Fruit fly (Drosophila melanogaster): Measurements from ENCODE around the gene ninaA.

Gene ninaA

dm6 chr2L:889799-890198 lies 12.7 kb downstream of the ninaA start (continued):
- no peak for TF ChIP-seq grau (tag; optimal IDR thresholded peaks at IDR 0.05)
- TF ChIP-seq cwo (GFP tag; optimal IDR thresholded peaks at IDR 0.05) = no peak
- no peak for TF ChIP-seq CG6813 (GFP tag; optimal IDR thresholded peaks at IDR 0.05)
- TF ChIP-seq CG7556 (GFP tag; optimal IDR thresholded peaks at IDR 0.05) = peak; percentile 11
- TF ChIP-seq row (GFP tag; IDR thresholded peaks at IDR 0.05) = peak; percentile 79
- no peak for TF ChIP-seq nom (GFP tag; optimal IDR thresholded peaks at IDR 0.05)
- TF ChIP-seq Aef1 (GFP tag; IDR thresholded peaks at IDR 0.05) = peak; percentile 43; the same call in 1 of the 3 replicates
- no peak for TF ChIP-seq ind (GFP tag; optimal IDR thresholded peaks at IDR 0.05)
- no peak for TF ChIP-seq CG14965 (GFP tag; optimal IDR thresholded peaks at IDR 0.05; ENCODE audit: borderline replicate concordance)
- TF ChIP-seq Hr3 (GFP tag; optimal IDR thresholded peaks at IDR 0.05) = no peak
- TF ChIP-seq CG33213 (GFP tag; optimal IDR thresholded peaks at IDR 0.05) = no peak
- no peak for TF ChIP-seq repo (GFP tag; optimal IDR thresholded peaks at IDR 0.05)
- no peak for TF ChIP-seq C15 (GFP tag; IDR thresholded peaks at IDR 0.05)
- TF ChIP-seq dan (GFP tag; IDR thresholded peaks at IDR 0.05) = no peak
- TF ChIP-seq ftz-f1 (GFP tag; optimal IDR thresholded peaks at IDR 0.05) = no peak
- TF ChIP-seq Dad (GFP tag; optimal IDR thresholded peaks at IDR 0.05) = peak; percentile 9
- no peak for TF ChIP-seq CG1602 (GFP tag; optimal IDR thresholded peaks at IDR 0.05)
- TF ChIP-seq CG15073 (GFP tag; optimal IDR thresholded peaks at IDR 0.05) = no peak
- TF ChIP-seq CG10979 (tag; optimal IDR thresholded peaks at IDR 0.05) = no peak
- TF ChIP-seq CG4820 (GFP tag; optimal IDR thresholded peaks at IDR 0.05) = no peak
- TF ChIP-seq CG18619 (GFP tag; optimal IDR thresholded peaks at IDR 0.05) = no peak
- no peak for TF ChIP-seq CG10209 (GFP tag; optimal IDR thresholded peaks at IDR 0.05)
- TF ChIP-seq CG3838 (GFP tag; optimal IDR thresholded peaks at IDR 0.05) = no peak
- peak; percentile 52; the same call in 1 of the 2 replicates for TF ChIP-seq Rfx (GFP tag; IDR thresholded peaks at IDR 0.05)
- TF ChIP-seq pros (GFP tag; optimal IDR thresholded peaks at IDR 0.05) = no peak
- TF ChIP-seq Hsf (GFP tag; optimal IDR thresholded peaks at IDR 0.05) = peak; percentile 25
- peak; percentile 80 for TF ChIP-seq ci (GFP tag; IDR thresholded peaks at IDR 0.05)
- 0 out of 2 replicates have a peak, but pooled peaks have one; percentile 29 for TF ChIP-seq CG32532 (GFP tag; IDR thresholded peaks at IDR 0.05)
- TF ChIP-seq HLH3B (GFP tag; IDR thresholded peaks at IDR 0.05) = peak; percentile 44; the same call in 1 of the 2 replicates
- TF ChIP-seq CG8765 (GFP tag; IDR thresholded peaks at IDR 0.05) = no peak
- TF ChIP-seq CG13424 (tag; optimal IDR thresholded peaks at IDR 0.05) = peak; percentile 9
- TF ChIP-seq Ets97D (GFP tag; optimal IDR thresholded peaks at IDR 0.05) = no peak

- TF ChIP-seq CG2202 (tag; optimal IDR thresholded peaks at IDR 0.05) (no peak), ranshi (GFP tag; IDR thresholded peaks at IDR 0.05) (peak; percentile 33; the same call in 1 of the 2 replicates), D (optimal IDR thresholded peaks at IDR 0.05) (no peak), D (GFP tag; optimal IDR thresholded peaks at IDR 0.05) (no peak), onecut (GFP tag; IDR thresholded peaks at IDR 0.05) (peak; percentile 46), CG11456 (GFP tag; IDR thresholded peaks at IDR 0.05) (peak; percentile 64; the same call in 1 of the 3 replicates), Med (GFP tag) (peak; percentile 89), vvl (GFP tag; IDR thresholded peaks at IDR 0.05) (peak; percentile 42), MBD-R2 (GFP tag; IDR thresholded peaks at IDR 0.05) (no peak), NfI (GFP tag; optimal IDR thresholded peaks at IDR 0.05) (peak; percentile 33), sim (GFP tag; IDR thresholded peaks at IDR 0.05) (no peak), CG4707 (GFP tag; optimal IDR thresholded peaks at IDR 0.05) (no peak), CG12299 (tag; optimal IDR thresholded peaks at IDR 0.05) (no peak), chif (GFP tag; optimal IDR thresholded peaks at IDR 0.05) (peak in 1 of 2 experiments; percentile 3), crol (GFP tag; IDR thresholded peaks at IDR 0.05) (no peak), gcm (GFP tag; optimal IDR thresholded peaks at IDR 0.05) (no peak), BEAF-32 (GFP tag; optimal IDR thresholded peaks at IDR 0.05) (no peak), sima (GFP tag; optimal IDR thresholded peaks at IDR 0.05) (no peak), CG16779 (GFP tag; IDR thresholded peaks at IDR 0.05) (no peak), seq (GFP tag; IDR thresholded peaks at IDR 0.05) (peak; percentile 56; the same call in 1 of the 2 replicates), NFAT (GFP tag; IDR thresholded peaks at IDR 0.05) (0 out of 2 replicates have a peak, but pooled peaks have one; percentile 9), CG12071 (GFP tag; optimal IDR thresholded peaks at IDR 0.05) (peak; percentile 48)
These were observed 15.4 kb downstream of the ninaA start for dm6 chr2L:892461-892860.

Measured in whole organism, embryonic.